Fruit fly (Drosophila melanogaster) whole organism, adult: ENCODE measurements around the gene CG13048.

Experiments
- CG11617 ChIP-seq: fragments of 200-800 bp; sonication (Bioruptor generic); optimal IDR thresholded peaks from 2 replicates; lab custom pipeline; 2017; ENCODE audit warnings: mild to moderate bottlenecking, missing biosample characterization, missing genetic modification reagents, missing genetic modification characterization
- CG12768 ChIP-seq: fragments of 200-800 bp; sonication (Bioruptor generic); optimal IDR thresholded peaks from 2 replicates; lab custom pipeline; 2017; ENCODE audit warnings: missing biosample characterization, missing genetic modification characterization, mild to moderate bottlenecking, moderate library complexity, missing genetic modification reagents
- CG14711 ChIP-seq: fragments of 200-800 bp; sonication (Bioruptor generic); optimal IDR thresholded peaks from 2 replicates; lab custom pipeline; 2018; ENCODE audit warnings: missing biosample characterization, mild to moderate bottlenecking, missing genetic modification characterization, moderate library complexity
- CG1620 ChIP-seq: fragments of 200-800 bp; sonication (Bioruptor generic); optimal IDR thresholded peaks from 2 replicates; lab custom pipeline; 2016; ENCODE audit warnings: missing biosample characterization, missing genetic modification characterization
- CG33017 ChIP-seq: fragments of 200-800 bp; sonication (Bioruptor generic); optimal IDR thresholded peaks from 2 replicates; lab custom pipeline; 2018; ENCODE audit warnings: missing biosample characterization, mild to moderate bottlenecking, missing genetic modification characterization, moderate library complexity
- CG5204 ChIP-seq: fragments of 200-800 bp; sonication (Bioruptor generic); optimal IDR thresholded peaks from 2 replicates; lab custom pipeline; 2016; ENCODE audit warnings: missing biosample characterization, missing genetic modification characterization
- CG7045 ChIP-seq: fragments of 200-800 bp; sonication (Bioruptor generic); optimal IDR thresholded peaks from 2 replicates; lab custom pipeline; 2017; ENCODE audit warnings: missing biosample characterization, mild to moderate bottlenecking, missing genetic modification characterization
- CG7101 ChIP-seq: fragments of 200-800 bp; sonication (Bioruptor generic); optimal IDR thresholded peaks from 2 replicates; lab custom pipeline; 2018; ENCODE audit warnings: missing biosample characterization, mild to moderate bottlenecking, missing genetic modification characterization, moderate library complexity
- Clk ChIP-seq: fragments of 200-800 bp; sonication (Bioruptor generic); optimal IDR thresholded peaks from 2 replicates; lab custom pipeline; 2017; ENCODE audit warnings: missing biosample characterization, missing genetic modification characterization
- Crg-1 ChIP-seq: fragments of 200-800 bp; sonication (Bioruptor generic); optimal IDR thresholded peaks from 2 replicates; lab custom pipeline; 2016; ENCODE audit warnings: missing biosample characterization, missing genetic modification characterization
- Hr96 ChIP-seq: fragments of 200-800 bp; sonication (Bioruptor generic); optimal IDR thresholded peaks from 2 replicates; lab custom pipeline; 2016; ENCODE audit warnings: missing biosample characterization, missing genetic modification characterization
- Mnt ChIP-seq: fragments of 200-800 bp; sonication (Bioruptor generic); optimal IDR thresholded peaks from 2 replicates; lab custom pipeline; 2016; ENCODE audit warnings: missing biosample characterization, mild to moderate bottlenecking, missing genetic modification characterization
- bab1 ChIP-seq: fragments of 200-800 bp; sonication (Bioruptor generic); optimal IDR thresholded peaks from 3 replicates; lab custom pipeline; 2019; ENCODE audit warnings: missing biosample characterization, mild to moderate bottlenecking, missing genetic modification characterization, moderate library complexity
- cic ChIP-seq: fragments of 200-800 bp; sonication (Bioruptor generic); optimal IDR thresholded peaks from 2 replicates; lab custom pipeline; 2017; ENCODE audit warnings: missing biosample characterization, mild to moderate bottlenecking, missing genetic modification characterization, moderate library complexity
- cnc ChIP-seq, 2 experiments: fragments of >200 bp; optimal IDR thresholded peaks; 2 replicates each; lab custom pipeline; 2017
- kay ChIP-seq: fragments of 200-800 bp; sonication (Bioruptor generic); peaks from one replicate; lab custom pipeline; 2016; ENCODE audit warnings: missing biosample characterization, missing genetic modification characterization, borderline replicate concordance
- ovo ChIP-seq: fragments of 200-800 bp; sonication (Bioruptor generic); optimal IDR thresholded peaks from 2 replicates; lab custom pipeline; 2016; ENCODE audit warnings: missing biosample characterization, missing genetic modification characterization
- pad ChIP-seq: fragments of 200-800 bp; sonication (Bioruptor generic); optimal IDR thresholded peaks from 3 replicates; lab custom pipeline; 2017; ENCODE audit warnings: missing biosample characterization, missing genetic modification characterization, mild to moderate bottlenecking, moderate library complexity, missing genetic modification reagents
- tj ChIP-seq: fragments of 200-800 bp; sonication (Bioruptor generic); optimal IDR thresholded peaks from 3 replicates; lab custom pipeline; 2017; ENCODE audit warnings: missing biosample characterization, mild to moderate bottlenecking, missing genetic modification characterization, moderate library complexity
- toe ChIP-seq: fragments of 200-800 bp; sonication (Bioruptor generic); optimal IDR thresholded peaks from 2 replicates; lab custom pipeline; 2016; ENCODE audit warnings: missing biosample characterization, missing genetic modification characterization

Gene CG13048

DNA sequence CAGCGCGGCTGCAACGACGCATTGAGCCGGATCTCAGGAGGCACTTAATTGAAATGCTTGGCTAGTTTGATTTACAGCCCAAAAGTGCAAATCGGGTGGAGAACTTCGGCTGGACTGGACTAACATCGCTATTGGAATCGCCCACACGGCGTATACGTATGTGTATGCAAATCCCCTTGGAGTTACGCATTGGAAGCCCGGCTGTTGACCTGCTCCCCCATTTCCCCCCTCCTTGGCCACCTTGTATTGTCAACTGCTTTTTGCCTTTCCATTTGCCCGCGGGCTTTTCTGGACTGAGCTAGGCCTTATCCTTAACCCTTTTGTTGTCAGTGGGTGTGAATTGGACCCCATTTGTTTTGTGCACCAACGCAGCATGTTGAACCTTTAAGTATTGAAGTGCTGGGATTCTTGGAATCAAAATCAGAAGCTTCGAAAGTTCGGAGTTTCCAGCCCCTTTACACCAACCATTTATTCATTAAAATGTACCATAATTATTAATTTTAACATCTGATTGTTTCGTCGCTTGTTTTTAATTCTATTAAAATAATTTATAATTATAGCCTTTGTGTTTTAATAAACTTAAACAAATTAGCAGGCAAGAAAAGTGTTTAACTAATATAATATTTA, 8.2 kb downstream of the CG13048 start:
- TF ChIP-seq CG11617 (GFP tag; lab: Kevin White, UChicago) (no peak), CG14711 (tag; lab: Kevin White, UChicago) (no peak), cic (GFP tag; lab: Kevin White, UChicago) (no peak), Clk (no peak), toe (GFP tag; lab: Kevin White, UChicago) (no peak), tj (GFP tag; lab: Kevin White, UChicago) (no peak), CG12768 (GFP tag; lab: Kevin White, UChicago) (no peak), CG7045 (GFP tag; lab: Kevin White, UChicago) (no peak), ovo (GFP tag; lab: Kevin White, UChicago) (no peak), Mnt (GFP tag; lab: Kevin White, UChicago) (no peak), pad (GFP tag; lab: Kevin White, UChicago) (no peak), Crg-1 (GFP tag; lab: Kevin White, UChicago) (no peak), CG7101 (tag; lab: Kevin White, UChicago) (no peak), kay (no peak), cnc (optimal IDR thresholded peaks at IDR 0.05; lab: Kevin White, UChicago) (no peak), Hr96 (GFP tag; lab: Kevin White, UChicago) (no peak), CG33017 (tag; lab: Kevin White, UChicago) (no peak), CG5204 (no peak)

DNA sequence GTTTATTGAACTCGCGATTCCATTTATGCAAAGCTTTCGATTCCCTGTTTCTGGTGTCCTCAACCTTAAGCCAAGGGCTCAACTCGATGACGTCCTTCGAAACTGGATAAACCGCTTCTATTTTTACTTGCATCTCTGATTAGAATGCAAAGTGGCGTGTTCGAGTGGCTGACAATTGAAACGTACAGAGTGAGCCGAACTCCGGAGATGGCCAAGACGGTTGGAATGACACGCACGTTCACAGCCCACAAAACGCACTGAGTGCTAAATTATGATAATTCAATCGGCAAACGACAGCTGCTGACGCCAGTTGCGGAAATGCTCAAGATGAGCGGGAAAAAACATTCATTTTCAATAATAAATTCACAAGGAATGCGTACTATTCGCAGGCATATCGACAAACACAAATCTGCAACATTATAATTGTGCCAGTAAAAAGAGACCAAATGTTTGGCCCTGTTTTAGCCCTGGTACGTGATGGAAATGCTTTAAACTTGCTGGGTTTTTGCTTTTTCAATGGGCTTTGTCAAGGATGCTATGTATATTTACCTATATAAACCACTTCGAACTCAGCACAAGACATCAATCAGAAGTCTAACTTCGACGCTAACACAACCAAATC, 11.3 kb downstream of the CG13048 start, which contains the start of gene CG13066:
TSS of gene CG13066 (plus strand) at position 572 of the 622 bp plus-strand sequence.
- TF ChIP-seq CG5204: no peak
- TF ChIP-seq Mnt (GFP tag; lab: Kevin White, UChicago): no peak
- no peak for TF ChIP-seq pad (GFP tag; lab: Kevin White, UChicago)
- no peak for TF ChIP-seq CG33017 (tag; lab: Kevin White, UChicago)
- TF ChIP-seq Crg-1 (GFP tag; lab: Kevin White, UChicago): no peak
- no peak for TF ChIP-seq ovo (GFP tag; lab: Kevin White, UChicago)
- no peak for TF ChIP-seq Clk
- TF ChIP-seq CG7045 (GFP tag; lab: Kevin White, UChicago): no peak
- no peak for TF ChIP-seq CG14711 (tag; lab: Kevin White, UChicago)
- no peak for TF ChIP-seq CG12768 (GFP tag; lab: Kevin White, UChicago)
- TF ChIP-seq CG11617 (GFP tag; lab: Kevin White, UChicago): no peak
- no peak for TF ChIP-seq tj (GFP tag; lab: Kevin White, UChicago)
- TF ChIP-seq cnc (optimal IDR thresholded peaks at IDR 0.05; lab: Kevin White, UChicago): no peak
- TF ChIP-seq toe (GFP tag; lab: Kevin White, UChicago): no peak
- TF ChIP-seq CG1620 (GFP tag; lab: Kevin White, UChicago): no peak
- TF ChIP-seq CG7101 (tag; lab: Kevin White, UChicago): no peak

- TF ChIP-seq CG7101 (tag; lab: Kevin White, UChicago) (no peak), Crg-1 (GFP tag; lab: Kevin White, UChicago) (no peak), CG5204 (no peak), cic (GFP tag; lab: Kevin White, UChicago) (no peak), CG12768 (GFP tag; lab: Kevin White, UChicago) (no peak), CG14711 (tag; lab: Kevin White, UChicago) (no peak), Clk (no peak), tj (GFP tag; lab: Kevin White, UChicago) (no peak), CG33017 (tag; lab: Kevin White, UChicago) (no peak), kay (no peak), Mnt (GFP tag; lab: Kevin White, UChicago) (no peak), CG1620 (GFP tag; lab: Kevin White, UChicago) (no peak)
Measured at dm6 chr3L:16270802-16271332, 12.9 kb downstream of the CG13048 start, which contains the start of the genes CG34248 and CG13067. Gene CG34248, minus strand, starts transcription at chr3L:16270902. Gene CG13067, plus strand, starts transcription at chr3L:16271282.

DNA sequence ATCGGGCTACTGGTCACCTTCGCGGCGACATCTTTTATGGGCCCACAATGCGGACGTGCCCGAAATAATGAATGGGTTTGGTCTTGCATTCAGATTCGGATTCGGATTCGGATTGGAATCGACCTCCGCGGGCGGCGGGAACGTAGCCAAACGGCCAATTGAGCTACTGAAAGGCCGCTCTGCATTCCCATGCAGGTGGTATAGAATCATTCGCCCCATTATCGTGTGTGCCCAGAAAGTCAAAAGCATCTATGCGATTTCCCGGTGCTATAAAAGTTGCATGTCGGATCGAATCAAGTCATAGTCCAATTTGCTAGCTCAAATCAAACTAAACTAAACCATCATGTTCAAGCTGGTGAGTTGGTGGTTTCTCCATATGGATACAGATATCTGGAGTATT, 14.6 kb downstream of the CG13048 start, which contains the start of gene CG13068:
TSS of gene CG13068 (plus strand) at position 301 of the 400 bp plus-strand sequence.
- TF ChIP-seq CG14711 (tag; lab: Kevin White, UChicago): no peak
- no peak for TF ChIP-seq CG5204
- no peak for TF ChIP-seq Crg-1 (GFP tag; lab: Kevin White, UChicago)
- TF ChIP-seq pad (GFP tag; lab: Kevin White, UChicago): no peak
- no peak for TF ChIP-seq Mnt (GFP tag; lab: Kevin White, UChicago)
- no peak for TF ChIP-seq CG1620 (GFP tag; lab: Kevin White, UChicago)
- TF ChIP-seq CG12768 (GFP tag; lab: Kevin White, UChicago): no peak
- TF ChIP-seq CG11617 (GFP tag; lab: Kevin White, UChicago): no peak
- no peak for TF ChIP-seq Hr96 (GFP tag; lab: Kevin White, UChicago)
- no peak for TF ChIP-seq CG7045 (GFP tag; lab: Kevin White, UChicago)
- no peak for TF ChIP-seq cnc (optimal IDR thresholded peaks at IDR 0.05; lab: Kevin White, UChicago)
- no peak for TF ChIP-seq toe (GFP tag; lab: Kevin White, UChicago)
- no peak for TF ChIP-seq cic (GFP tag; lab: Kevin White, UChicago)
- TF ChIP-seq bab1 (GFP tag; lab: Kevin White, UChicago): no peak
- TF ChIP-seq ovo (GFP tag; lab: Kevin White, UChicago): no peak

- TF ChIP-seq pad (GFP tag; lab: Kevin White, UChicago): no peak
- no peak for TF ChIP-seq toe (GFP tag; lab: Kevin White, UChicago)
- no peak for TF ChIP-seq CG14711 (tag; lab: Kevin White, UChicago)
- no peak for TF ChIP-seq CG1620 (GFP tag; lab: Kevin White, UChicago)
- TF ChIP-seq Crg-1 (GFP tag; lab: Kevin White, UChicago): no peak
- TF ChIP-seq CG5204: no peak
- no peak for TF ChIP-seq CG12768 (GFP tag; lab: Kevin White, UChicago)
- TF ChIP-seq tj (GFP tag; lab: Kevin White, UChicago): no peak
- TF ChIP-seq CG7101 (tag; lab: Kevin White, UChicago): no peak
- no peak for TF ChIP-seq CG11617 (GFP tag; lab: Kevin White, UChicago)
- TF ChIP-seq cnc (optimal IDR thresholded peaks at IDR 0.05; lab: Kevin White, UChicago): no peak
- TF ChIP-seq bab1 (GFP tag; lab: Kevin White, UChicago): no peak
- TF ChIP-seq kay: no peak
- no peak for TF ChIP-seq cic (GFP tag; lab: Kevin White, UChicago)
- no peak for TF ChIP-seq CG33017 (tag; lab: Kevin White, UChicago)
- no peak for TF ChIP-seq CG7045 (GFP tag; lab: Kevin White, UChicago)
- TF ChIP-seq ovo (GFP tag; lab: Kevin White, UChicago): no peak
- no peak for TF ChIP-seq Mnt (GFP tag; lab: Kevin White, UChicago)
- no peak for TF ChIP-seq Clk
- TF ChIP-seq Hr96 (GFP tag; lab: Kevin White, UChicago): no peak
Measured at dm6 chr3L:16268106-16268733, 15.5 kb downstream of the CG13048 start, which contains the start of gene CG4950. Gene CG4950, minus strand, starts transcription at chr3L:16268156.
